Worm (Caenorhabditis elegans) whole organism, L1 larva: ENCODE data around the gene K08D9.2.

ENCODE experiments used
- C04F5.9 ChIP-seq: sonication (generic microtip); optimal IDR thresholded peaks from 2 replicates; lab custom pipeline; 2016; ENCODE audit warnings: missing genetic modification characterization, missing compliant biosample characterization
- ama-1 ChIP-seq: fragments of 150-350 bp; optimal IDR thresholded peaks from 2 replicates; lab custom pipeline; 2014
- ceh-8 ChIP-seq: fragments of 200-800 bp; sonication (Bioruptor generic); optimal IDR thresholded peaks from 2 replicates; lab custom pipeline; 2018; ENCODE audit warnings: mild to moderate bottlenecking, missing genetic modification characterization, moderate library complexity, missing compliant biosample characterization
- ceh-88 ChIP-seq: fragments of 200-800 bp; sonication (Bioruptor generic); IDR thresholded peaks from 2 replicates; pipeline ENCODE4 v1.3.6; 2022; ENCODE audit warnings: missing genetic modification characterization, missing compliant biosample characterization
- ceh-90 ChIP-seq: sonication (generic microtip); optimal IDR thresholded peaks from 2 replicates; lab custom pipeline; 2016; ENCODE audit warnings: missing genetic modification characterization, missing compliant biosample characterization
- dpl-1 ChIP-seq, 3 experiments: fragments of 150-350 bp in 2 of 3; sonication (generic microtip) in 1 of 3; optimal IDR thresholded peaks; 2 replicates each; lab custom pipeline; 2014 to 2017; ENCODE audit warnings: missing biosample characterization in 3 of 3, missing genetic modification characterization in 3 of 3, missing genetic modification reagents in 3 of 3
- dsc-1 ChIP-seq: sonication (generic microtip); optimal IDR thresholded peaks from 2 replicates; lab custom pipeline; 2016; ENCODE audit warnings: mild to moderate bottlenecking, missing genetic modification characterization, missing compliant biosample characterization
- efl-1 ChIP-seq, 4 experiments: fragments of 150-350 bp; optimal IDR thresholded peaks in 3 of 4; peaks in 1 of 4; 1 replicate in 1 of 4; 2 replicates in 3 of 4; lab custom pipeline; 2014; ENCODE audit warnings: missing biosample characterization in 2 of 4, missing genetic modification characterization in 2 of 4, missing genetic modification reagents in 2 of 4
- efl-3 ChIP-seq: fragments of 200-800 bp; sonication (Bioruptor generic); optimal IDR thresholded peaks from 2 replicates; lab custom pipeline; 2018; ENCODE audit warnings: mild to moderate bottlenecking, missing genetic modification characterization, missing compliant biosample characterization
- egl-13 ChIP-seq: sonication (generic microtip); optimal IDR thresholded peaks from 2 replicates; lab custom pipeline; 2016; ENCODE audit warnings: missing genotype, missing genetic modification reagents, missing genetic modification characterization, missing compliant biosample characterization
- fkh-8 ChIP-seq: sonication (generic microtip); optimal IDR thresholded peaks from 2 replicates; lab custom pipeline; 2016; ENCODE audit warnings: mild to moderate bottlenecking, missing genetic modification characterization, missing compliant biosample characterization
- fos-1 ChIP-seq: fragments of 150-350 bp; optimal IDR thresholded peaks from 2 replicates; lab custom pipeline; 2014; ENCODE audit warnings: missing biosample characterization, missing genetic modification characterization
- grh-1 ChIP-seq: fragments of 200-800 bp; sonication (Bioruptor generic); IDR thresholded peaks from 2 replicates; pipeline ENCODE4 v1.3.6; 2022; ENCODE audit warnings: missing genetic modification reagents, missing genetic modification characterization, missing compliant biosample characterization
- irx-1 ChIP-seq: sonication (generic microtip); optimal IDR thresholded peaks from 2 replicates; lab custom pipeline; 2016; ENCODE audit warnings: missing genetic modification characterization, missing compliant biosample characterization
- isw-1 ChIP-seq: fragments of 200-800 bp; sonication (Bioruptor generic); IDR thresholded peaks from 2 replicates; pipeline ENCODE4 v1.3.6; 2022; ENCODE audit warnings: missing genetic modification characterization, missing compliant biosample characterization
- lin-39 ChIP-seq: fragments of 150-350 bp; optimal IDR thresholded peaks from 2 replicates; lab custom pipeline; 2014; ENCODE audit warnings: missing biosample characterization, missing genetic modification reagents, missing genetic modification characterization
- lir-3 ChIP-seq: sonication (generic microtip); optimal IDR thresholded peaks from 2 replicates; lab custom pipeline; 2016; ENCODE audit warnings: mild to moderate bottlenecking, missing genetic modification characterization, moderate library complexity, missing compliant biosample characterization; ENCODE audit not compliant: poor library complexity
- mdl-1 ChIP-seq, 2 experiments: fragments of 150-350 bp; optimal IDR thresholded peaks; 2 replicates each; lab custom pipeline; 2014 to 2017; ENCODE audit warnings: missing biosample characterization in 2 of 2, missing genetic modification characterization in 2 of 2, inconsistent platforms in 1 of 2
- mef-2 ChIP-seq: fragments of 150-350 bp; optimal IDR thresholded peaks from 2 replicates; lab custom pipeline; 2014; ENCODE audit warnings: missing biosample characterization, missing genetic modification characterization
- nhr-20 ChIP-seq: sonication (generic microtip); optimal IDR thresholded peaks from 2 replicates; lab custom pipeline; 2016; ENCODE audit warnings: mild to moderate bottlenecking, missing genetic modification characterization, missing compliant biosample characterization
- nhr-28 ChIP-seq: fragments of 150-350 bp; optimal IDR thresholded peaks from 2 replicates; lab custom pipeline; 2014; ENCODE audit warnings: missing biosample characterization, missing genetic modification characterization
- nhr-71 ChIP-seq: sonication (generic microtip); optimal IDR thresholded peaks from 2 replicates; lab custom pipeline; 2016; ENCODE audit warnings: mild to moderate bottlenecking, missing genetic modification characterization, moderate library complexity, missing compliant biosample characterization
- nhr-84 ChIP-seq: sonication (generic microtip); optimal IDR thresholded peaks from 2 replicates; lab custom pipeline; 2017; ENCODE audit warnings: missing biosample characterization, missing genetic modification characterization
- nhr-85 ChIP-seq: sonication (generic microtip); peaks from one replicate; lab custom pipeline; 2016; ENCODE audit warnings: missing genetic modification characterization, inconsistent platforms, missing compliant biosample characterization
- pag-3 ChIP-seq: sonication (generic microtip); optimal IDR thresholded peaks from 2 replicates; lab custom pipeline; 2017; ENCODE audit warnings: missing genetic modification characterization, mild to moderate bottlenecking, missing compliant biosample characterization, antibody characterized with exemption, borderline replicate concordance; ENCODE audit not compliant: insufficient read depth
- pqm-1 ChIP-seq: sonication (generic microtip); optimal IDR thresholded peaks from 3 replicates; lab custom pipeline; 2017; ENCODE audit warnings: missing biosample characterization, missing genetic modification characterization
- rnt-1 ChIP-seq: sonication (generic microtip); optimal IDR thresholded peaks from 2 replicates; lab custom pipeline; 2016; ENCODE audit warnings: mild to moderate bottlenecking, missing genetic modification characterization, moderate library complexity, missing compliant biosample characterization
- snpc-4 ChIP-seq: fragments of 150-350 bp; optimal IDR thresholded peaks from 2 replicates; lab custom pipeline; 2014; ENCODE audit warnings: missing biosample characterization, missing genetic modification characterization
- swsn-7 ChIP-seq: sonication (generic microtip); optimal IDR thresholded peaks from 2 replicates; lab custom pipeline; 2016; ENCODE audit warnings: missing genetic modification characterization, missing compliant biosample characterization
- unc-130 ChIP-seq: fragments of 150-350 bp; optimal IDR thresholded peaks from 2 replicates; lab custom pipeline; 2017; ENCODE audit warnings: missing biosample characterization, missing genetic modification characterization, inconsistent platforms
- unc-98 ChIP-seq: fragments of 200-800 bp; sonication (Bioruptor generic); IDR thresholded peaks from 2 replicates; pipeline ENCODE4 v1.3.6; 2022; ENCODE audit warnings: missing genetic modification characterization, missing compliant biosample characterization
- vab-15 ChIP-seq: sonication (generic microtip); optimal IDR thresholded peaks from 2 replicates; lab custom pipeline; 2017; ENCODE audit warnings: missing genotype, mild to moderate bottlenecking, missing genetic modification characterization, missing compliant biosample characterization
- xbp-1 ChIP-seq: sonication (generic microtip); optimal IDR thresholded peaks from 2 replicates; lab custom pipeline; 2016; ENCODE audit warnings: missing genetic modification characterization, missing compliant biosample characterization
- zip-4 ChIP-seq: fragments of 200-800 bp; sonication (Bioruptor generic); optimal IDR thresholded peaks from 2 replicates; lab custom pipeline; 2018; ENCODE audit warnings: mild to moderate bottlenecking, missing genetic modification characterization, moderate library complexity, missing compliant biosample characterization
- ztf-11 ChIP-seq, 2 experiments: sonication (generic microtip); optimal IDR thresholded peaks; 2 replicates each; lab custom pipeline; 2016 to 2017; ENCODE audit warnings: missing genetic modification characterization in 2 of 2, missing biosample characterization in 1 of 2, missing compliant biosample characterization in 1 of 2

The K08D9.2 gene

DNA sequence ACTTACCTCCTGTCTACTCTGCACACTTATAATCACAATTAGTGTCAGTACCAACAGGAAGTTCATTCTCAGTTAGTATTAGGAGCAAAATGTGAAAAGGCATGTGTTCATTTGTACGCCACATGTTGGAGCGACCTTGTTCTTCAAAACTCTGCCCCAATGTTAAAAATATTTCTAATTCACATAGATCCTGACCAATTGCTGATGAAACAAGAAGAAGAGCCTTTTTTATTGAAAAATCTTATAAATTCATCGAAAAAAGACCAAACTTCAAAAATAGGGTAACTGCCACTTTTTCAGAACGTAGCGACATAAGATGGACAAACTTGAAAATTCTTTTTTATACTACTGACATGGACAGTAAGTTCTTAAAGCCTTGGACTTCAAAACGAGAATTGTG, 38.7 kb downstream of the K08D9.2 start, which contains the start of gene T28A11.17:
Gene T28A11.17, minus strand, starts transcription at position 101 of the 400 bp plus-strand sequence.
- TF ChIP-seq unc-130, result no peak
- no peak for TF ChIP-seq lir-3 (tag; lab: Kevin White, UChicago)
- TF ChIP-seq pqm-1 (tag; lab: Kevin White, UChicago), result no peak
- no peak for TF ChIP-seq fkh-8 (tag; lab: Kevin White, UChicago)

DNA sequence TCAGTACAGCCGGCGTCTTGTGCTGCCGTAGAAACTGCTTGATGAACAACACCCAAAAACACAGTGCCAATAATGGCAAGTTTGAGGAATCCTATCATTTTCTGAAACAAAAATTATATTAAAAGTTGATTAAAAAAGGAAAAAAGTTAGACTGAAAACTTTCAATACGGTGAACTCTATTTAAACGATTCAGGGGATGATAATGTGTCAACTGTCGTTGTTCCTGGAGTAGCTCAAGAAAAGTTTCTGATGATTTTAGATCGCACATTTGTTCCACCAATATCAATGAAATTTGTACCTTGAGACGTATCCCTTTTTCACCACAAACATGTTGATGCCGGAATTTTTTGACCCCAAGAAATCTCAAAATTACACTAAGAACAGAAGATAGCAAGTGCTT, 40.5 kb downstream of the K08D9.2 start, which contains the start of gene T28A11.18:
Gene T28A11.18, minus strand, starts transcription at position 101 of the 400 bp plus-strand sequence.
- TF ChIP-seq lir-3 (tag; lab: Kevin White, UChicago) (no peak), nhr-84 (tag; lab: Kevin White, UChicago) (no peak), grh-1 (GFP tag; lab: Robert Waterston, UW) (no peak), vab-15 (tag; lab: Kevin White, UChicago) (no peak), lin-39 (tag; lab: Kevin White, UChicago) (no peak), dpl-1 (GFP tag; optimal IDR thresholded peaks at IDR 0.05; lab: Kevin White, UChicago) (no peak), mef-2 (no peak), snpc-4 (tag; lab: Kevin White, UChicago) (no peak), fkh-8 (tag; lab: Kevin White, UChicago) (no peak), swsn-7 (tag; lab: Kevin White, UChicago) (no peak), nhr-20 (tag; lab: Kevin White, UChicago) (no peak), unc-98 (GFP tag; lab: Robert Waterston, UW) (no peak)

DNA sequence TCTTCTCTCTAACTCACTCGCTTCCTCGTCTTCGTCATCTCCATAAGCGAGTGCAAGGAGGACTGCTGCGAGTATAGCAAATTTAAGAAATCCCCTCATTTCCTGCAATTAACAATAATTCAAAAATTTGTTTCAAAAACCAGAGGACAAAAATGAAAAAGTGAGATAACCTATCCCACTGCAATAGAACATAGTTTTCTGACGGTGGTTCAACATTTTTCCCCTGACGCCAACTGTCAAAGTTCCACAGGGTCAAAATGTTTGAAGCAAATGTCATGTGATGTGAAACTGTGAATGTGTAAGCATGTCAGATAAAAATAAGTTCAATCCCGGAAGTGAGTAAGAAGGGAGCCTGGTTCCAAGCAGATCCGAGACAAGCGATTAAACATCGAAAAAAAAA, 41.9 kb downstream of the K08D9.2 start, which contains the start of gene T28A11.19:
Gene T28A11.19, minus strand, starts transcription at position 108 of the 400 bp plus-strand sequence.
- TF ChIP-seq nhr-71, result no peak
- TF ChIP-seq ceh-8 (GFP tag; lab: Kevin White, UChicago), result no peak
- no peak for TF ChIP-seq ama-1 (lab: Kevin White, UChicago)
- TF ChIP-seq rnt-1 (tag; lab: Kevin White, UChicago), result peak; percentile 16

DNA sequence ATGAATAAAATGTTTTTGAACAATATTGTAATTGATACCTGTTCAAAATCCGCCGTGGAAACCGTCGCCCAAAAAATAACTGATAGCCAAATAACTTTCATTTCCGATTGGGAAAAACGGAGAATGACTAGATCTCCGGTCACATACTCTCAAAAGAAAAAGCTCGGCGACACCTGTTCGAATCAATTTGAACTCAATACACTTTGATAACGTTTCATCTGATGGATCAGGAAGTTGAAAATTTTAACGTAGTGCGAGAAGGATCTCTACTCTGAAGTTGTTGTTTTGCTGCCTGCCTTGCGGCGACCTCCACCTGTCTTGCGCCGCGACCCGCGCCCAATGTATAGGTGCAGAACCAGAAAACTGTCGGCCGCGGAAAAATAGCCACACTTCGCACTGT, 45.7 kb downstream of the K08D9.2 start, which contains the start of gene T28A11.20:
Gene T28A11.20, minus strand, starts transcription at position 101 of the 400 bp plus-strand sequence.
- TF ChIP-seq nhr-84 (tag; lab: Kevin White, UChicago) (no peak), nhr-28 (tag; lab: Kevin White, UChicago) (no peak), ceh-88 (no peak), isw-1 (GFP tag; lab: Robert Waterston, UW) (no peak), irx-1 (no peak), C04F5.9 (tag; lab: Kevin White, UChicago) (no peak), efl-1 (optimal IDR thresholded peaks at IDR 0.05; lab: Kevin White, UChicago) (no peak), efl-1 (GFP tag; optimal IDR thresholded peaks at IDR 0.05 in 1 of 2; lab: Kevin White, UChicago) (peak in 1 of 2 experiments; percentile 70), fos-1 (tag; lab: Kevin White, UChicago) (no peak), pag-3 (tag; lab: Kevin White, UChicago) (no peak)

DNA sequence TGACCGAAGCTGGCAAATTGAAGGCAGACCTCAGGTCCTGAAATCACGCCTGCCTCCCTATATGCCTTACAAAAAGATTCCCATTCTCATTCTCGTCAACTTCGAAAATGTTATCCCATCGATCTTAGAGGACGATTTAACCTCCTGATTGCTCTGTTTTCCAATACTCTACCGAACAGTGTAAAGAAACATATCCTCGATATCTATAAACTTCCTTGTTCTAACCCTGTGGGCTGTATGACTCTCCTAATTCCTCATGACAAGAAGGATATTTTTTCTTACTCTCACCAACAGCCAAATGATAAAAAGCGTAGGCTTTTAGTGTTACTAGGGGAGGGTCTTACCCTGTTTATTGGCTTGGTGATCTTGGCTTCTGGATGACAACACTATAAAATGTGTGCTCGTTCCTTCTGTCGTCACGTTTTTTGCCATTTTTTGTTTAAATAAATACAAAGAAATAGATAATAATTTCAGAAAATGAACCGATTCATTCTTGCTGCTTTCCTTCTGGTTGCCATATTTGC, 46.2 kb downstream of the K08D9.2 start, which contains the start of gene T28A11.4:
Gene T28A11.4, plus strand, starts transcription at position 474 of the 524 bp plus-strand sequence.
- TF ChIP-seq ztf-11 (tag; optimal IDR thresholded peaks at IDR 0.05; lab: Kevin White, UChicago) (no peak), xbp-1 (tag; lab: Kevin White, UChicago) (no peak), dsc-1 (tag; lab: Kevin White, UChicago) (no peak), efl-3 (GFP tag; lab: Kevin White, UChicago) (no peak), mdl-1 (tag; optimal IDR thresholded peaks at IDR 0.05; lab: Kevin White, UChicago) (no peak), zip-4 (GFP tag; lab: Kevin White, UChicago) (no peak), egl-13 (tag; lab: Kevin White, UChicago) (no peak), ceh-90 (tag; lab: Kevin White, UChicago) (no peak), mef-2 (no peak), nhr-85 (tag; lab: Kevin White, UChicago) (no peak)
